Worm (Caenorhabditis elegans): Measurements from ENCODE around the gene T05C12.11.

Gene T05C12.11

DNA sequence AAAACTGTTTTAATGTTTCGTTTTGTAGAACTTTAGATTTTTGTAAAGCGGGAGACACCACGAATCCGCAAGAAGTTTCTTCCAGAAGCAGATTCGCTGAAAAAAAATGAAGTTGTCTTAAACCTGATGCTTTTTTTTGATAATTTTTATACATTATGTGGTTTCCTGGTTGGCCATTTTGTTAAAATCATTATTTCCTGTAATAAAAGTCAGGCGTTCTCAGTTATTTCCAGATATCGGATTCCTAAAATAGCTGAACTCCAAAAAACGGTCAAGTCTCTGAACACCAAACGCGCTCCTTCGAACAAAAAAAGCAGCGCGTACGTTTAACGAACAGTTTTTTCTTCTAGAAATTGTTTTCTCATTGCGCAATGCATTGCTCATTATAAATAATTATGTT lies 32.9 kb downstream of the T05C12.11 start (continued):
- TF ChIP-seq dsc-1 (tag; optimal IDR thresholded peaks at IDR 0.05), result peak; percentile 7
- no peak for TF ChIP-seq mef-2 (tag; optimal IDR thresholded peaks at IDR 0.05)
- TF ChIP-seq isw-1 (GFP tag; IDR thresholded peaks at IDR 0.05), result no peak; the same call in 1 of the 2 replicates
- peak; percentile 35 for TF ChIP-seq nhr-237 (tag; optimal IDR thresholded peaks at IDR 0.05)
- no peak for TF ChIP-seq hpl-2 (GFP tag; optimal IDR thresholded peaks at IDR 0.05)
- TF ChIP-seq fkh-10 (GFP tag; optimal IDR thresholded peaks at IDR 0.05), result no peak
- TF ChIP-seq tlp-1 (tag; optimal IDR thresholded peaks at IDR 0.05), result no peak
- TF ChIP-seq tbx-2 (tag; optimal IDR thresholded peaks at IDR 0.05), result no peak
- TF ChIP-seq fkh-4 (tag; optimal IDR thresholded peaks at IDR 0.05; ENCODE audit: borderline replicate concordance), result no peak
- no peak for TF ChIP-seq sptf-1 (tag; optimal IDR thresholded peaks at IDR 0.05)
- TF ChIP-seq elt-2 (tag; optimal IDR thresholded peaks at IDR 0.05), result no peak
- no peak for TF ChIP-seq alr-1 (tag; optimal IDR thresholded peaks at IDR 0.05; ENCODE audit: borderline replicate concordance)
- peak; percentile 23 for TF ChIP-seq nhr-47 (tag; optimal IDR thresholded peaks at IDR 0.05)
- no peak for TF ChIP-seq nhr-76 (tag; optimal IDR thresholded peaks at IDR 0.05)
- TF ChIP-seq zag-1 (tag; optimal IDR thresholded peaks at IDR 0.05), result no peak
- peak; percentile 37 for TF ChIP-seq pax-3 (tag; optimal IDR thresholded peaks at IDR 0.05)
- no peak for TF ChIP-seq ztf-4 (tag; optimal IDR thresholded peaks at IDR 0.05)
- TF ChIP-seq mdl-1 (tag; optimal IDR thresholded peaks at IDR 0.05), result no peak
- no peak for TF ChIP-seq unc-86 (tag; optimal IDR thresholded peaks at IDR 0.05)
- TF ChIP-seq hlh-17 (GFP tag; optimal IDR thresholded peaks at IDR 0.05; ENCODE audit: borderline replicate concordance), result no peak
- TF ChIP-seq ces-1 (GFP tag; optimal IDR thresholded peaks at IDR 0.05), result no peak
- TF ChIP-seq fos-1 (tag; optimal IDR thresholded peaks at IDR 0.05), result no peak
- TF ChIP-seq ceh-88 (GFP tag; IDR thresholded peaks at IDR 0.05), result no peak
- TF ChIP-seq efl-1 (optimal IDR thresholded peaks at IDR 0.05), result peak; percentile 65 to 73
- peak; percentile 65 to 97 for TF ChIP-seq efl-1 (GFP tag; optimal IDR thresholded peaks at IDR 0.05 in 1 of 2)
- no peak for TF ChIP-seq Y116A8C.19 (tag; optimal IDR thresholded peaks at IDR 0.05; ENCODE audit: borderline replicate concordance)
- TF ChIP-seq C16A3.4 (tag; optimal IDR thresholded peaks at IDR 0.05), result no peak
- TF ChIP-seq unc-130 (tag; optimal IDR thresholded peaks at IDR 0.05), result no peak
- no peak for TF ChIP-seq nhr-19 (GFP tag; conservative IDR thresholded peaks at IDR 0.05)
- no peak for TF ChIP-seq jun-1 (tag; optimal IDR thresholded peaks at IDR 0.05)
- TF ChIP-seq nhr-28 (tag; optimal IDR thresholded peaks at IDR 0.05), result no peak
- TF ChIP-seq sox-4 (tag; optimal IDR thresholded peaks at IDR 0.05), result no peak
- TF ChIP-seq xbp-1 (tag; optimal IDR thresholded peaks at IDR 0.05), result peak; percentile 1
- TF ChIP-seq swsn-7 (tag; optimal IDR thresholded peaks at IDR 0.05), result no peak
- TF ChIP-seq nhr-71 (tag; optimal IDR thresholded peaks at IDR 0.05), result peak; percentile 54
- no peak for TF ChIP-seq nhr-90 (tag; optimal IDR thresholded peaks at IDR 0.05; ENCODE audit: poor library complexity)
- TF ChIP-seq ceh-63 (GFP tag; optimal IDR thresholded peaks at IDR 0.05), result no peak
- TF ChIP-seq lir-3 (tag; optimal IDR thresholded peaks at IDR 0.05; ENCODE audit: poor library complexity), result peak; percentile 54
- TF ChIP-seq skn-1 (tag; optimal IDR thresholded peaks at IDR 0.05), result peak; percentile 33
- TF ChIP-seq mep-1 (tag; optimal IDR thresholded peaks at IDR 0.05), result no peak
- no peak for TF ChIP-seq C04F5.9 (tag; optimal IDR thresholded peaks at IDR 0.05)
- peak; percentile 55 for TF ChIP-seq fkh-8 (tag; optimal IDR thresholded peaks at IDR 0.05)
- TF ChIP-seq nhr-85 (tag), result peak; percentile 68
- no peak for TF ChIP-seq C34B4.2 (tag; optimal IDR thresholded peaks at IDR 0.05)
- peak; percentile 24 for TF ChIP-seq nhr-20 (tag; optimal IDR thresholded peaks at IDR 0.05)
- no peak for TF ChIP-seq grh-1 (GFP tag; IDR thresholded peaks at IDR 0.05)
- TF ChIP-seq irx-1 (tag; optimal IDR thresholded peaks at IDR 0.05), result no peak
- no peak for TF ChIP-seq pag-3 (tag; optimal IDR thresholded peaks at IDR 0.05; ENCODE audit: borderline replicate concordance, insufficient read depth)
- TF ChIP-seq ama-1 (optimal IDR thresholded peaks at IDR 0.05), result no peak
- TF ChIP-seq pqm-1 (tag; optimal IDR thresholded peaks at IDR 0.05), result no peak
- no peak for TF ChIP-seq unc-30 (tag; optimal IDR thresholded peaks at IDR 0.05)
- TF ChIP-seq nhr-77 (tag; optimal IDR thresholded peaks at IDR 0.05), result peak; percentile 37
- no peak for TF ChIP-seq vab-15 (tag; optimal IDR thresholded peaks at IDR 0.05)

All from whole organism, L1 larva.